Worm (Caenorhabditis elegans) whole organism, late embryonic: Measurements from ENCODE around the gene fbxa-196.

ENCODE experiments used
- ceh-22 ChIP-seq: sonication (generic microtip); optimal IDR thresholded peaks from 2 replicates; lab custom pipeline; 2017; ENCODE audit warnings: missing biosample characterization, missing genetic modification characterization
- elt-2 ChIP-seq: sonication (generic microtip); optimal IDR thresholded peaks from 2 replicates; lab custom pipeline; 2016; ENCODE audit warnings: missing genetic modification reagents, missing genetic modification characterization, missing compliant biosample characterization
- ets-4 ChIP-seq: sonication (generic microtip); optimal IDR thresholded peaks from 2 replicates; lab custom pipeline; 2016; ENCODE audit warnings: missing genetic modification characterization, missing compliant biosample characterization
- eyg-1 ChIP-seq: sonication (generic microtip); optimal IDR thresholded peaks from 2 replicates; lab custom pipeline; 2016; ENCODE audit warnings: missing genotype, missing genetic modification characterization, missing compliant biosample characterization
- fkh-10 ChIP-seq: fragments of 150-350 bp; optimal IDR thresholded peaks from 2 replicates; lab custom pipeline; 2014; ENCODE audit warnings: missing biosample characterization, missing genetic modification reagents, missing genetic modification characterization
- nhr-11 ChIP-seq: fragments of 150-350 bp; optimal IDR thresholded peaks from 2 replicates; lab custom pipeline; 2014; ENCODE audit warnings: missing biosample characterization, missing genetic modification characterization
- pqm-1 ChIP-seq: sonication (generic microtip); optimal IDR thresholded peaks from 2 replicates; lab custom pipeline; 2016; ENCODE audit warnings: missing genetic modification characterization, missing compliant biosample characterization
- pros-1 ChIP-seq: fragments of 150-350 bp; optimal IDR thresholded peaks from 2 replicates; lab custom pipeline; 2014; ENCODE audit warnings: missing biosample characterization, missing genetic modification reagents, missing genetic modification characterization
- rnt-1 ChIP-seq: sonication (generic microtip); optimal IDR thresholded peaks from 2 replicates; lab custom pipeline; 2016; ENCODE audit warnings: missing genetic modification characterization, missing compliant biosample characterization
- sox-2 ChIP-seq: fragments of 200-800 bp; sonication (Bioruptor generic); IDR thresholded peaks from 2 replicates; pipeline ENCODE4 v1.3.6; 2022; ENCODE audit warnings: missing genetic modification reagents, missing genetic modification characterization, missing compliant biosample characterization
- unc-86 ChIP-seq: sonication (generic microtip); optimal IDR thresholded peaks from 2 replicates; lab custom pipeline; 2016; ENCODE audit warnings: missing genetic modification characterization, missing compliant biosample characterization

ce11 chrV:6464238-6464637 lies 15.8 kb downstream of the fbxa-196 start:
- no peak for TF ChIP-seq nhr-11 (tag; lab: Kevin White, UChicago)
- TF ChIP-seq elt-2 (tag; lab: Kevin White, UChicago), result no peak
- TF ChIP-seq fkh-10, result no peak
- no peak for TF ChIP-seq unc-86
- no peak for TF ChIP-seq rnt-1 (tag; lab: Kevin White, UChicago)
- TF ChIP-seq pros-1, result no peak
- TF ChIP-seq sox-2, result no peak
- no peak for TF ChIP-seq eyg-1
- no peak for TF ChIP-seq ets-4 (tag; lab: Kevin White, UChicago)
- no peak for TF ChIP-seq pqm-1 (tag; lab: Kevin White, UChicago)
- TF ChIP-seq ceh-22 (tag; lab: Kevin White, UChicago), result no peak
